Worm (Caenorhabditis elegans) whole organism, L2 larva: ENCODE results near the gene faah-2.

Experiments
- C34F6.9 ChIP-seq: fragments of 150-350 bp; optimal IDR thresholded peaks from 2 replicates; lab custom pipeline; 2014; ENCODE audit warnings: missing biosample characterization, missing genetic modification characterization
- F13H6.1 ChIP-seq: sonication (generic microtip); optimal IDR thresholded peaks from 2 replicates; lab custom pipeline; 2016; ENCODE audit warnings: missing genetic modification characterization, missing compliant biosample characterization
- R02D3.7 ChIP-seq: fragments of 150-350 bp; optimal IDR thresholded peaks from 2 replicates; lab custom pipeline; 2014; ENCODE audit warnings: missing biosample characterization, missing genetic modification characterization
- Y55F3AM.14 ChIP-seq: fragments of 200-800 bp; sonication (Bioruptor generic); optimal IDR thresholded peaks from 2 replicates; lab custom pipeline; 2018; ENCODE audit warnings: mild to moderate bottlenecking, missing genetic modification characterization, missing compliant biosample characterization
- ZK546.5 ChIP-seq: sonication (generic microtip); optimal IDR thresholded peaks from 2 replicates; lab custom pipeline; 2017; ENCODE audit warnings: missing biosample characterization, missing genetic modification characterization
- alr-1 ChIP-seq: fragments of 150-350 bp; optimal IDR thresholded peaks from 2 replicates; lab custom pipeline; 2014; ENCODE audit warnings: missing biosample characterization, missing genetic modification characterization
- aly-2 ChIP-seq: fragments of 150-350 bp; optimal IDR thresholded peaks from 2 replicates; lab custom pipeline; 2014; ENCODE audit warnings: missing biosample characterization, missing genetic modification characterization
- ama-1 ChIP-seq: fragments of 150-350 bp; optimal IDR thresholded peaks from 2 replicates; lab custom pipeline; 2018; ENCODE audit warnings: inconsistent platforms
- blmp-1 ChIP-seq: sonication (generic microtip); optimal IDR thresholded peaks from 2 replicates; lab custom pipeline; 2017; ENCODE audit warnings: missing genetic modification characterization, mild to moderate bottlenecking, missing compliant biosample characterization, antibody characterized with exemption, moderate library complexity; ENCODE audit not compliant: insufficient read depth
- ceh-16 ChIP-seq: fragments of 150-350 bp; optimal IDR thresholded peaks from 2 replicates; lab custom pipeline; 2014; ENCODE audit warnings: missing biosample characterization, missing genetic modification characterization
- ceh-82 ChIP-seq: fragments of 150-350 bp; optimal IDR thresholded peaks from 2 replicates; lab custom pipeline; 2014; ENCODE audit warnings: missing biosample characterization, missing genetic modification characterization
- crh-2 ChIP-seq: sonication (generic microtip); optimal IDR thresholded peaks from 2 replicates; lab custom pipeline; 2017; ENCODE audit warnings: missing biosample characterization, missing genetic modification characterization
- dmd-4 ChIP-seq: sonication (generic microtip); optimal IDR thresholded peaks from 2 replicates; lab custom pipeline; 2017; ENCODE audit warnings: missing biosample characterization, missing genetic modification characterization
- egl-27 ChIP-seq: sonication (generic microtip); optimal IDR thresholded peaks from 3 replicates; lab custom pipeline; 2017; ENCODE audit warnings: missing biosample characterization, missing genetic modification reagents, missing genetic modification characterization
- elt-1 ChIP-seq: fragments of 150-350 bp; optimal IDR thresholded peaks from 2 replicates; lab custom pipeline; 2014; ENCODE audit warnings: missing biosample characterization, missing genetic modification characterization
- fos-1 ChIP-seq: fragments of 150-350 bp; optimal IDR thresholded peaks from 2 replicates; lab custom pipeline; 2014; ENCODE audit warnings: missing biosample characterization, missing genetic modification characterization
- gmeb-1 ChIP-seq: fragments of 150-350 bp; optimal IDR thresholded peaks from 2 replicates; lab custom pipeline; 2014; ENCODE audit warnings: missing biosample characterization, missing genetic modification characterization
- lin-11 ChIP-seq: fragments of 150-350 bp; sonication (generic microtip); optimal IDR thresholded peaks from 2 replicates; lab custom pipeline; 2014; ENCODE audit warnings: missing biosample characterization, missing genetic modification characterization, inconsistent platforms, mixed read lengths
- lin-13 ChIP-seq: fragments of 150-350 bp; optimal IDR thresholded peaks from 2 replicates; lab custom pipeline; 2014; ENCODE audit warnings: missing biosample characterization, missing genetic modification reagents, missing genetic modification characterization
- lin-39 ChIP-seq: fragments of 150-350 bp; optimal IDR thresholded peaks from 2 replicates; lab custom pipeline; 2014; ENCODE audit warnings: missing biosample characterization, missing genetic modification reagents, missing genetic modification characterization
- mab-5 ChIP-seq: fragments of 150-350 bp; optimal IDR thresholded peaks from 2 replicates; lab custom pipeline; 2014; ENCODE audit warnings: missing biosample characterization, missing genetic modification characterization
- mbf-1 ChIP-seq: sonication (generic microtip); optimal IDR thresholded peaks from 2 replicates; lab custom pipeline; 2017; ENCODE audit warnings: missing biosample characterization, missing genetic modification characterization
- mdl-1 ChIP-seq, 2 experiments: fragments of 150-350 bp in 1 of 2; sonication (generic microtip) in 1 of 2; optimal IDR thresholded peaks; 2 replicates each; lab custom pipeline; 2017; ENCODE audit warnings: missing biosample characterization in 2 of 2, missing genetic modification characterization in 2 of 2
- nhr-10 ChIP-seq: sonication (generic microtip); optimal IDR thresholded peaks from 2 replicates; lab custom pipeline; 2017; ENCODE audit warnings: missing biosample characterization, missing genetic modification characterization
- nhr-12 ChIP-seq: fragments of 150-350 bp; optimal IDR thresholded peaks from 2 replicates; lab custom pipeline; 2014; ENCODE audit warnings: missing biosample characterization, missing genetic modification characterization
- nhr-129 ChIP-seq: fragments of 150-350 bp; optimal IDR thresholded peaks from 2 replicates; lab custom pipeline; 2014; ENCODE audit warnings: missing biosample characterization, missing genetic modification characterization
- nhr-21 ChIP-seq: fragments of 150-350 bp; optimal IDR thresholded peaks from 2 replicates; lab custom pipeline; 2014; ENCODE audit warnings: missing biosample characterization, missing genetic modification characterization
- nhr-23 ChIP-seq: fragments of 150-350 bp; optimal IDR thresholded peaks from 2 replicates; lab custom pipeline; 2014; ENCODE audit warnings: missing biosample characterization, missing genetic modification reagents, missing genetic modification characterization
- nhr-237 ChIP-seq: fragments of 150-350 bp; optimal IDR thresholded peaks from 2 replicates; lab custom pipeline; 2014; ENCODE audit warnings: missing biosample characterization, missing genetic modification characterization
- nhr-25 ChIP-seq: fragments of 150-350 bp; sonication (generic microtip); optimal IDR thresholded peaks from 3 replicates; lab custom pipeline; 2014; ENCODE audit warnings: missing biosample characterization, missing genetic modification characterization
- nhr-77 ChIP-seq: fragments of 150-350 bp; optimal IDR thresholded peaks from 2 replicates; lab custom pipeline; 2014; ENCODE audit warnings: missing biosample characterization, missing genetic modification characterization
- peb-1 ChIP-seq: fragments of 150-350 bp; optimal IDR thresholded peaks from 2 replicates; lab custom pipeline; 2014; ENCODE audit warnings: missing biosample characterization, missing genetic modification characterization
- sem-4 ChIP-seq: fragments of 150-350 bp; optimal IDR thresholded peaks from 2 replicates; lab custom pipeline; 2014; ENCODE audit warnings: missing biosample characterization, missing genetic modification reagents, missing genetic modification characterization
- skn-1 ChIP-seq: sonication (generic microtip); optimal IDR thresholded peaks from 2 replicates; lab custom pipeline; 2017; ENCODE audit warnings: missing biosample characterization, missing genetic modification characterization
- sma-3 ChIP-seq: sonication (generic microtip); optimal IDR thresholded peaks from 2 replicates; lab custom pipeline; 2016; ENCODE audit warnings: missing genetic modification reagents, missing genetic modification characterization, missing compliant biosample characterization
- sma-9 ChIP-seq, 2 experiments: fragments of 150-350 bp in 1 of 2; sonication (generic microtip) in 1 of 2; optimal IDR thresholded peaks; 2 replicates each; lab custom pipeline; 2014 to 2016; ENCODE audit warnings: missing genetic modification characterization in 2 of 2, mild to moderate bottlenecking in 1 of 2, missing biosample characterization in 1 of 2, missing compliant biosample characterization in 1 of 2, missing genetic modification reagents in 1 of 2, moderate library complexity in 1 of 2
- snpc-4 ChIP-seq: fragments of 150-350 bp; optimal IDR thresholded peaks from 2 replicates; lab custom pipeline; 2014; ENCODE audit warnings: missing biosample characterization, missing genetic modification characterization
- unc-55 ChIP-seq: fragments of 150-350 bp; sonication (generic microtip); optimal IDR thresholded peaks from 3 replicates; lab custom pipeline; 2014; ENCODE audit warnings: missing biosample characterization, missing genetic modification reagents, missing genetic modification characterization
- zag-1 ChIP-seq: fragments of 150-350 bp; optimal IDR thresholded peaks from 2 replicates; lab custom pipeline; 2014; ENCODE audit warnings: missing biosample characterization, missing genetic modification characterization
- ztf-1 ChIP-seq: fragments of 200-800 bp; sonication (Bioruptor generic); conservative IDR thresholded peaks from 2 replicates; pipeline ENCODE4 v1.3.6; 2022; ENCODE audit warnings: missing genetic modification characterization, missing compliant biosample characterization
- ztf-11 ChIP-seq: sonication (generic microtip); optimal IDR thresholded peaks from 2 replicates; lab custom pipeline; 2017; ENCODE audit warnings: missing biosample characterization, missing genetic modification characterization
- ztf-4 ChIP-seq: fragments of 150-350 bp; optimal IDR thresholded peaks from 2 replicates; lab custom pipeline; 2014; ENCODE audit warnings: missing biosample characterization, missing genetic modification characterization

faah-2 gene

DNA sequence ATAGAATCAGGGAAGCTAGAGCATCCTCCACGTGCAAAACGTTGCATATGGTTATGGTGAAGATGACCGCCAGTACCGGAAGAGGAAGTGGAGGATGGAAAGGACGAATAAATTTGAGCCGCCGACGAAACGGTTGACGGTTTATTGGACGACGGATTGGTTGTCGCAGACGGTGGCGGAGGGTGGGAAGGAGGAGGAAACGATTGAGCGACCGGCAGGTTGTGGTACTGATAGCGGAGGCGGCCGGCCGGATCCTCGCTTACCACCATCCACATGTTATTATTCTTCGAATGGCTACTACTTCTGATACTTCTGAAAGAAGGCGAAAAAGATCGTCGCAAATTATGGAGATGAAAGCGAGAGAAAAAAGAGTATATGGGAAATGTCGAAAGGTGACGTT is 40.6 kb downstream of the faah-2 start:
- no peak for TF ChIP-seq ceh-82 (tag; lab: Kevin White, UChicago)
- no peak for TF ChIP-seq alr-1 (tag; lab: Kevin White, UChicago)
- TF ChIP-seq nhr-25, result no peak
- no peak for TF ChIP-seq egl-27 (tag; lab: Kevin White, UChicago)
- TF ChIP-seq ama-1 (lab: Kevin White, UChicago), result no peak
- TF ChIP-seq ztf-1, result no peak
- TF ChIP-seq mdl-1 (tag; optimal IDR thresholded peaks at IDR 0.05; lab: Kevin White, UChicago), result no peak
- no peak for TF ChIP-seq sem-4 (tag; lab: Kevin White, UChicago)
- TF ChIP-seq elt-1 (tag; lab: Kevin White, UChicago), result no peak
- TF ChIP-seq unc-55 (GFP tag; lab: Kevin White, UChicago), result no peak
- TF ChIP-seq nhr-23, result no peak
- TF ChIP-seq mbf-1, result no peak
- no peak for TF ChIP-seq sma-3 (GFP tag; lab: Kevin White, UChicago)
- no peak for TF ChIP-seq lin-13 (GFP tag; lab: Kevin White, UChicago)
- TF ChIP-seq C34F6.9 (tag; lab: Kevin White, UChicago), result no peak
- TF ChIP-seq nhr-129, result no peak
- no peak for TF ChIP-seq nhr-10
- TF ChIP-seq mab-5, result no peak
- TF ChIP-seq dmd-4 (tag; lab: Kevin White, UChicago), result no peak

DNA sequence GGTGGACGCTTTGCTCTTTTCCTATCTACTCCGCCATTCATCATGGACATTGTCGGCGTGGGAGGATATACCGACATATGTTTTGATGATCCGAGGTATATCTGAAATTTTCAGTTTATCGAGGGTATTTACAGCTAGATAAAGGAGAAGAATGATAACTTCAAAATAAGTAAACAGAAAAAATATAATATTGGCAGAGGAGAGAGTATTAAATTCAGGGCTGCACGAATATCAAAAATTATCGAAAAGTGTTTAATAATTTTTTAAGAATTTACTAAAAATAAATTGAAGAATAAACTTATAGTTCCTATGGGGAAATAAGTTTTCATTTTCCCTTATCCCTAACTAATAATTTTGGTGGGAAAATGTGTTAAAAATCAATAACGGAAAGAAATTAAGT is 46.6 kb downstream of the faah-2 start, which contains the start of gene wsp-1:
wsp-1 (minus strand) TSS at position 101 of the 400 bp plus-strand sequence.
- no peak for TF ChIP-seq ama-1 (lab: Kevin White, UChicago)

ce11 chrIV:8199274-8199673 is 47.0 kb downstream of the faah-2 start:
- TF ChIP-seq nhr-12 (tag; lab: Kevin White, UChicago), result no peak
- no peak for TF ChIP-seq nhr-129
- no peak for TF ChIP-seq gmeb-1 (tag; lab: Kevin White, UChicago)
- TF ChIP-seq R02D3.7 (tag; lab: Kevin White, UChicago), result no peak
- no peak for TF ChIP-seq nhr-237 (tag; lab: Kevin White, UChicago)
- TF ChIP-seq ama-1 (lab: Kevin White, UChicago), result no peak
- TF ChIP-seq nhr-21, result no peak
- no peak for TF ChIP-seq F13H6.1
- no peak for TF ChIP-seq dmd-4 (tag; lab: Kevin White, UChicago)
- TF ChIP-seq Y55F3AM.14 (GFP tag; lab: Kevin White, UChicago), result no peak
- TF ChIP-seq aly-2 (tag; lab: Kevin White, UChicago), result no peak
- TF ChIP-seq elt-1 (tag; lab: Kevin White, UChicago), result no peak
- no peak for TF ChIP-seq ZK546.5 (tag; lab: Kevin White, UChicago)
- no peak for TF ChIP-seq sma-9 (GFP tag; optimal IDR thresholded peaks at IDR 0.05; lab: Kevin White, UChicago)
- TF ChIP-seq sma-9 (tag; optimal IDR thresholded peaks at IDR 0.05; lab: Kevin White, UChicago), result no peak
- no peak for TF ChIP-seq ztf-4 (tag; lab: Kevin White, UChicago)
- no peak for TF ChIP-seq lin-11
- TF ChIP-seq ztf-11, result no peak
- TF ChIP-seq lin-39, result no peak
- TF ChIP-seq blmp-1 (tag; lab: Kevin White, UChicago), result no peak

DNA sequence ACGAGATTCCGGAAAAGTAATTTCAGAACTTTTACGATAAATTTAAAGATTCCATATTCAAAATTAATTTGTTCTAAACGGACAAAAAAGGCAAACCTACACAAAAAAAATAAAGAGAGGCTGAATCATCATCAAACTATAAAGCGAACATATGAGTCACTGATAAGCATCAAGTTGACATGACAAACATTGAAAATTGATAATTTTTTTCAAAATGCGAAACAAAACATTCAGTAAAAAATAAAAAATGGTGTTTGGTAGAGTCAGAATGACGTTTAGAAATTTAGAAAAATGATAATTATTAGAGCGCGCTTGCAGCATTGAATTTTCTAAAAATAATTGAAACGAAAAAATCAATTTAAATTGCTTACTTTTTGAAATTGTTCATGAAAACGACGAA is 47.6 kb downstream of the faah-2 start:
- TF ChIP-seq fos-1 (tag; lab: Kevin White, UChicago) (peak; percentile 94), ztf-4 (tag; lab: Kevin White, UChicago) (no peak), crh-2 (tag; lab: Kevin White, UChicago) (peak; percentile 8)

DNA sequence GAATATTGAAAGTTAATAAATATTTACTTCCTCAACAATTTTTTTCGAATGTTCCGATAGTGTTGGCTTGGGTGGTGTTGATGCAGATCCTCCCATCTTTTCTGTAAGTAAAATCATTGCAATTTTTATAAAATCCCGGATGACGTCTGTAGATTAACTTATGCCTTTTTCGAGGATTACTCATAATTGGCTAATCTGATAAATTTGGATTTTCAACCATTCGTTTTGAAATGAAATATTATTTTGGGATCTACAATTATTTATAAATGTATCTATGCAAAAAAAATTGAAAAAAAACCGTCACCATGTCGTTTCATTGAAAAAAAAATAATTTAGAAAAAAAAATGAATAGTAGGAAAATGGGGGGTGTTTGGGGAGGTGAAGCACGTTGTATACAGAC is 48.9 kb downstream of the faah-2 start, which contains the start of gene glrx-22:
glrx-22 (minus strand) TSS at position 101 of the 400 bp plus-strand sequence.
- no peak for TF ChIP-seq skn-1 (tag; lab: Kevin White, UChicago)
- no peak for TF ChIP-seq R02D3.7 (tag; lab: Kevin White, UChicago)
- TF ChIP-seq nhr-77 (tag; lab: Kevin White, UChicago), result no peak
- TF ChIP-seq unc-55 (GFP tag; lab: Kevin White, UChicago), result no peak
- no peak for TF ChIP-seq crh-2 (tag; lab: Kevin White, UChicago)
- TF ChIP-seq ceh-16, result no peak
- TF ChIP-seq nhr-10, result no peak
- no peak for TF ChIP-seq mbf-1
- no peak for TF ChIP-seq peb-1 (tag; lab: Kevin White, UChicago)
- no peak for TF ChIP-seq ama-1 (lab: Kevin White, UChicago)
- TF ChIP-seq dmd-4 (tag; lab: Kevin White, UChicago), result no peak
- no peak for TF ChIP-seq ztf-11
- TF ChIP-seq zag-1 (tag; lab: Kevin White, UChicago), result no peak
- no peak for TF ChIP-seq fos-1 (tag; lab: Kevin White, UChicago)
- TF ChIP-seq nhr-21, result no peak
- TF ChIP-seq sma-9 (GFP tag; optimal IDR thresholded peaks at IDR 0.05; lab: Kevin White, UChicago), result no peak
- no peak for TF ChIP-seq sma-9 (tag; optimal IDR thresholded peaks at IDR 0.05; lab: Kevin White, UChicago)
- TF ChIP-seq elt-1 (tag; lab: Kevin White, UChicago), result no peak
- TF ChIP-seq snpc-4, result no peak
- TF ChIP-seq ztf-1, result no peak
